Worm (Caenorhabditis elegans): ENCODE data around the gene F18C5.5.
A peak's percentile ranks its signal among the peaks of the same experiment; 100 is the strongest.

The F18C5.5 gene

ce11 chrII:6565077-6565476 is 1.5 kb downstream of the F18C5.5 start, which contains the start of gene mpz-3 (continued):
- TF ChIP-seq Y5F2A.4 (GFP tag; optimal IDR thresholded peaks at IDR 0.05) (no peak), lin-38 (GFP tag; IDR thresholded peaks at IDR 0.05) (peak; percentile 69), mxl-3 (GFP tag; optimal IDR thresholded peaks at IDR 0.05) (peak; percentile 42), ZK337.2 (GFP tag; IDR thresholded peaks at IDR 0.05) (0 out of 2 replicates have a peak, but pooled peaks have one; percentile 69)

ce11 chrII:6563238-6563637 is 3.3 kb downstream of the F18C5.5 start:
- TF ChIP-seq attf-4 (tag; optimal IDR thresholded peaks at IDR 0.05): no peak
- TF ChIP-seq daf-12 (tag; optimal IDR thresholded peaks at IDR 0.05): no peak
- TF ChIP-seq daf-16 (GFP tag; optimal IDR thresholded peaks at IDR 0.05): no peak
- peak; percentile 22 for TF ChIP-seq daf-16 (tag; optimal IDR thresholded peaks at IDR 0.05)
- peak; percentile 27 for TF ChIP-seq F37D6.2 (tag; optimal IDR thresholded peaks at IDR 0.05)
- peak in 1 of 2 experiments; percentile 7 for TF ChIP-seq hif-1 (tag; optimal IDR thresholded peaks at IDR 0.05)
- TF ChIP-seq F44E2.7 (GFP tag; IDR thresholded peaks at IDR 0.05): no peak
- peak in 1 of 2 experiments; percentile 27 for TF ChIP-seq lsy-2 (tag; optimal IDR thresholded peaks at IDR 0.05)
- no peak for TF ChIP-seq zfp-2 (tag; optimal IDR thresholded peaks at IDR 0.05)
- no peak for TF ChIP-seq nhr-41 (GFP tag; IDR thresholded peaks at IDR 0.05)
- peak; percentile 35; the same call in 1 of the 2 replicates for TF ChIP-seq T26A8.4 (GFP tag; IDR thresholded peaks at IDR 0.05)
- peak; percentile 53 for TF ChIP-seq mep-1 (tag; optimal IDR thresholded peaks at IDR 0.05)
- TF ChIP-seq unc-62 (GFP tag; optimal IDR thresholded peaks at IDR 0.05 in 1 of 2): peak in 1 of 2 experiments; percentile 13
- TF ChIP-seq unc-62 (tag; optimal IDR thresholded peaks at IDR 0.05): no peak
- TF ChIP-seq mes-2 (tag; optimal IDR thresholded peaks at IDR 0.05; ENCODE audit: poor library complexity, severe bottlenecking): peak; percentile 31
- peak; percentile 78 for TF ChIP-seq hmg-1.1 (GFP tag; IDR thresholded peaks at IDR 0.05)
- peak; percentile 49; the same call in 1 of the 2 replicates for TF ChIP-seq ctbp-1 (GFP tag; IDR thresholded peaks at IDR 0.05)
- TF ChIP-seq hlh-11 (tag; optimal IDR thresholded peaks at IDR 0.05): peak; percentile 72
- TF ChIP-seq dve-1 (tag; optimal IDR thresholded peaks at IDR 0.05; ENCODE audit: insufficient read depth): peak; percentile 43
- TF ChIP-seq mdl-1 (tag; optimal IDR thresholded peaks at IDR 0.05): peak in 1 of 2 experiments; percentile 27

- peak; percentile 70 for TF ChIP-seq nhr-28 (tag; optimal IDR thresholded peaks at IDR 0.05)
- TF ChIP-seq lin-29 (GFP tag; IDR thresholded peaks at IDR 0.05): 0 out of 2 replicates have a peak, but pooled peaks have one; percentile 37
- peak; percentile 91 for TF ChIP-seq nhr-25 (tag; optimal IDR thresholded peaks at IDR 0.05; ENCODE audit: borderline replicate concordance, insufficient read depth)
- TF ChIP-seq daf-16 (GFP tag; optimal IDR thresholded peaks at IDR 0.05): peak in 1 of 2 experiments; percentile 62
- peak; percentile 12 for TF ChIP-seq daf-16 (tag; optimal IDR thresholded peaks at IDR 0.05)
- TF ChIP-seq ama-1 (optimal IDR thresholded peaks at IDR 0.05): peak; percentile 10
- no peak for TF ChIP-seq F37D6.2 (tag; optimal IDR thresholded peaks at IDR 0.05)
- TF ChIP-seq nhr-48 (tag; optimal IDR thresholded peaks at IDR 0.05): peak; percentile 69
- peak; percentile 37 for TF ChIP-seq mxl-3 (GFP tag; optimal IDR thresholded peaks at IDR 0.05)
- no peak for TF ChIP-seq nhr-6 (tag; optimal IDR thresholded peaks at IDR 0.05)
- peak in 1 of 2 experiments; percentile 92 for TF ChIP-seq unc-62 (GFP tag; optimal IDR thresholded peaks at IDR 0.05 in 1 of 2)
- no peak for TF ChIP-seq unc-62 (tag; optimal IDR thresholded peaks at IDR 0.05)
- no peak for TF ChIP-seq aly-2 (tag; optimal IDR thresholded peaks at IDR 0.05)
- TF ChIP-seq cey-2 (tag; optimal IDR thresholded peaks at IDR 0.05; ENCODE audit: borderline replicate concordance, insufficient read depth): peak; percentile 82
- TF ChIP-seq mdl-1 (tag; optimal IDR thresholded peaks at IDR 0.05): peak in 1 of 2 experiments; percentile 54
- TF ChIP-seq dve-1 (tag; optimal IDR thresholded peaks at IDR 0.05; ENCODE audit: insufficient read depth): peak; percentile 27
- TF ChIP-seq hlh-11 (tag; optimal IDR thresholded peaks at IDR 0.05): peak; percentile 61
- no peak for TF ChIP-seq fos-1 (tag; optimal IDR thresholded peaks at IDR 0.05)
These were observed 4.2 kb downstream of the F18C5.5 start for ce11 chrII:6562203-6562867.

- TF ChIP-seq daf-16 (GFP tag; optimal IDR thresholded peaks at IDR 0.05): no peak
- peak; percentile 20 for TF ChIP-seq daf-16 (tag; optimal IDR thresholded peaks at IDR 0.05)
- TF ChIP-seq tra-1 (GFP tag; IDR thresholded peaks at IDR 0.05): 0 out of 2 replicates have a peak, but pooled peaks have one; percentile 54
- TF ChIP-seq unc-62 (GFP tag; optimal IDR thresholded peaks at IDR 0.05 in 1 of 2): no peak
- TF ChIP-seq unc-62 (tag; optimal IDR thresholded peaks at IDR 0.05): no peak
- TF ChIP-seq ZK337.2 (GFP tag; IDR thresholded peaks at IDR 0.05): 0 out of 2 replicates have a peak, but pooled peaks have one; percentile 3
- TF ChIP-seq ama-1 (optimal IDR thresholded peaks at IDR 0.05): peak; percentile 79
- TF ChIP-seq lin-1 (GFP tag; IDR thresholded peaks at IDR 0.05): no peak
- TF ChIP-seq pqm-1 (tag; optimal IDR thresholded peaks at IDR 0.05): no peak
- peak; percentile 18 for TF ChIP-seq dve-1 (tag; optimal IDR thresholded peaks at IDR 0.05; ENCODE audit: insufficient read depth)
- 0 out of 2 replicates have a peak, but pooled peaks have one; percentile 12 for TF ChIP-seq dmd-6 (GFP tag; IDR thresholded peaks at IDR 0.05)
- no peak for TF ChIP-seq F26F4.8 (GFP tag; conservative IDR thresholded peaks at IDR 0.05)
- no peak for TF ChIP-seq ztf-11 (tag; optimal IDR thresholded peaks at IDR 0.05)
- no peak for TF ChIP-seq ces-1 (GFP tag; optimal IDR thresholded peaks at IDR 0.05)
- TF ChIP-seq hlh-11 (tag; optimal IDR thresholded peaks at IDR 0.05): peak; percentile 10
- TF ChIP-seq hlh-30 (tag; optimal IDR thresholded peaks at IDR 0.05; ENCODE audit: insufficient read depth): peak; percentile 91
- TF ChIP-seq mes-2 (tag; optimal IDR thresholded peaks at IDR 0.05; ENCODE audit: poor library complexity, severe bottlenecking): no peak
- TF ChIP-seq nhr-76 (tag; optimal IDR thresholded peaks at IDR 0.05): no peak
These were observed 5.2 kb downstream of the F18C5.5 start, which contains the start of gene F18C5.10 for ce11 chrII:6561300-6561699. Gene F18C5.10, minus strand, starts transcription at chrII:6561444.
